Fruit fly (Drosophila melanogaster) ovary, adult (tissue): ENCODE results near the gene CG4259.

ENCODE experiments used
- CG17801 ChIP-seq: fragments of 200-800 bp; optimal IDR thresholded peaks from 2 replicates; lab custom pipeline; 2019; ENCODE audit warnings: missing biosample characterization, mild to moderate bottlenecking, missing genetic modification characterization, moderate library complexity; ENCODE audit not compliant: partially characterized antibody

CG4259 gene

DNA sequence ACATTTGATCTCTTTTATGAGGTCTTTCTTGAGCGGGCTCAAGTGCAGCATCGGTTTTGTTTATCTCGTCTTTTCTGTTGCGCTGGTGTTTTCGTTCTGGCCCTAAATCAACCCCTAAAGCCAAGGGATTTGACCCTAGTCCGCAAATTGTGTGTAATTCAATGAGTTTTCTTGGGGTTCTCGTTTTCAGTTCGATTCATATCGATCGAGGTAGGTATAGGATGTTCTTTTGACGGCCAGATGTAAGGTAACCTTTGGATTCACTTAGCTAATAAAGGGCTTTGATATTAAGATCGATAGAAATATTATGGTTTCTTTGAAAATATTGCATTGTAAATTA lies 36.2 kb upstream of the CG4259 start:
- TF ChIP-seq CG17801 (GFP tag; lab: Kevin White, UChicago), result no peak

DNA sequence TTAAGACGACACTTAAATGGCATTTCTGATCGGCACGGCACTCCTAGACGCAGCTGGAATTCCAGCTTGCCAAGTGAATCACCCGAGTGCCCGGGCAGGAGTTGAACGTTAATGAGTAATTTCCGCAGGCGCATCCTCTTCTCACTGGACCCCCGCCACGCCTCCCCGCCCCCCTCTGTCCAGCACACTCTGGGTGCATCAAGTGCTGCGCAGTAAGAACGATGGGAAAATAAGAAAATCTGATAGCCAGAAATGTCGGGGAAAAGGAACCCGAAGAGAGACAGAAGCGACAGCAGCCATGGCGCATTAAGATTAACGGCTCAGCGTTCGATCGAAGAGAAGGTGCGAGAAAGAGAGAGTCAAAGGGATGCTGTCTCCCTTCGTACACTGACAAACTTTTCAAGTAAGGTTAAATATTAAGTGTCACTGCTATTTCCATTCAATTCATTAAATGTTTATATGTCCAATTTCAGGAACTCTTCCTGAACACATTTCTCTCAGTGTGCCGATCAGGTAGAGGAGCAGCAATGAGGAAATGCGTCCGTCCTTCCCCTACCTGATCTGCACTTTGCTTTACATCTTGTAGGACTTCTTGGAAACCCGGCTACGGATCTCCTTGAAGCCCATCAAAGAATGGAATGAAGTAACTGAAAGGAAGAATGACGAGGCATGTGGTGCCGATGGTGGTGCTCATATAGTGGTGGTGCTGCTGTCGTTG lies 35.6 kb upstream of the CG4259 start:
- TF ChIP-seq CG17801 (GFP tag; lab: Kevin White, UChicago), result no peak

DNA sequence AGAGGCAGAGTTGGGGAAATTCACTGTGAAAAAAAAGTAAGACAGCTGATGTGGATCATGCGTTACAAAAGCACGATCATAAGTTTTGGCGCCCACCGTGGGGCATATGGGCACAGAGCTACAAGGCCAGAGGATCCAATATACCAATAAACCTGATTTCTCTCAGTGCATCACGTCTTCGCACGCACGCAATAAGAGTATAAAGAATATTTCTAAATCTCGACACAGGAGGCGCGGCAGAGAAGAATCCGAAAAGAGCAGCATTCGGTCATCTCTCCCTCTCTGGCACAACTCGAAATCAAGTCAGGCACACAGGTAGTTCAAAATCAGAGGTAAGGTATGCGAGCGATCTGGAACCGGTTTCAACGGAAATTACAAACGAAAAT lies 34.5 kb upstream of the CG4259 start:
- no peak for TF ChIP-seq CG17801 (GFP tag; lab: Kevin White, UChicago)

DNA sequence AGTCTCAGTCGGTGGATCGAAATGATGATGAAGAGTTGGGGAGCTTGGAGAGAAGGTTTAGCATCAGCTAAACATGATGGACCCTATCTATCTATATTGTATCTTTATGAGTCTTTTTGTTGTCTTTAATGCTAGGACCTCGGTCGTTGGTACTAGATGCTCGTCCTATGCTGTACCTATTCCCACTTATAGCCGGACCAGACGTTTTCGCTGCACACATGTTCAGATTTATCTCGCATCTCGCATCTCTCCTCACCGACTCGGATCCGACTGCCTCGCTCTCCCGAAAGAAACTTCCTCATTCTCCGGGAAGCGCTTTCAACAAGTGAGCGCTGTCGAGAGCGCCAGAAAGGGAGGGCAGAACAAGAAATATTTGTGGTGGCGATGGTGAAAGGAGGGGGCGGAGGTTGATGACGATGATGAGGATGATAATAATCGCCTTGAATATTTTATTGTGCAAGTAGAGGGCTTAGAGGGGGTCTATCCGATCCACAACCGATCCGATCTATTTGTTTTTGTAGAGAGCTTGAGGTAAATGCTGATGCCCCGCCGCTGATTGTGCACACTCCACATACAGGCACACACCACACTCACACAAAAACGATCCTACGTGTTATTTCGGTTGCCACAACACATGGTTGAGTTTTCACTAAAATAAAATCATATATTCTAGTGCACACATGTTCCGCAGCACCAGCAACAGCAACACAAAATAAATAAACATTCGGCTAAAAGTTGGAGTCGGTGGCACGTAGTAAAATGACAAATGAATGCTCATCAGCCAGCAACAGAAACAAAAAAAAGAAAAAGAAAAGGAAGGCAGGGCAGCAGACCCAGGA lies 33.9 kb upstream of the CG4259 start:
- no peak for TF ChIP-seq CG17801 (GFP tag; lab: Kevin White, UChicago)

DNA sequence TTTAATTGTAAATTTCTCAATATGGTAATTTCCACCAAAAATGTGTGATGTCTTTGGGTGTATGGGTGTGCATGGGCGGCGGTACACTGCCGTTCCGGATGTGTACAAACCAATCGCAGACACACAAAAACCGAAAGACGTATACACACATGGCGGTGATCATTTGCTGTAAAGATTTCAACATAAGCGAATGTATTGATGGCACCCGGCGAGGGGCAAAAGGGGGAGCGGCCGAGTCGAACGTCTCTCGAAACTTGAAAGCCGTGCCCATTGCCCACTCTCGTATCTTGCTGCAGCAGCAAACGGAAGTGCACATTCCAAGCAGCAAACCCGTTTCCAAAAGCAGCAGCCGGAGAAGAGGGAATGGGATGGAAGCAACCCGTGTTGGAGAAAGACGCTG lies 33.2 kb upstream of the CG4259 start:
- no peak for TF ChIP-seq CG17801 (GFP tag; lab: Kevin White, UChicago)

DNA sequence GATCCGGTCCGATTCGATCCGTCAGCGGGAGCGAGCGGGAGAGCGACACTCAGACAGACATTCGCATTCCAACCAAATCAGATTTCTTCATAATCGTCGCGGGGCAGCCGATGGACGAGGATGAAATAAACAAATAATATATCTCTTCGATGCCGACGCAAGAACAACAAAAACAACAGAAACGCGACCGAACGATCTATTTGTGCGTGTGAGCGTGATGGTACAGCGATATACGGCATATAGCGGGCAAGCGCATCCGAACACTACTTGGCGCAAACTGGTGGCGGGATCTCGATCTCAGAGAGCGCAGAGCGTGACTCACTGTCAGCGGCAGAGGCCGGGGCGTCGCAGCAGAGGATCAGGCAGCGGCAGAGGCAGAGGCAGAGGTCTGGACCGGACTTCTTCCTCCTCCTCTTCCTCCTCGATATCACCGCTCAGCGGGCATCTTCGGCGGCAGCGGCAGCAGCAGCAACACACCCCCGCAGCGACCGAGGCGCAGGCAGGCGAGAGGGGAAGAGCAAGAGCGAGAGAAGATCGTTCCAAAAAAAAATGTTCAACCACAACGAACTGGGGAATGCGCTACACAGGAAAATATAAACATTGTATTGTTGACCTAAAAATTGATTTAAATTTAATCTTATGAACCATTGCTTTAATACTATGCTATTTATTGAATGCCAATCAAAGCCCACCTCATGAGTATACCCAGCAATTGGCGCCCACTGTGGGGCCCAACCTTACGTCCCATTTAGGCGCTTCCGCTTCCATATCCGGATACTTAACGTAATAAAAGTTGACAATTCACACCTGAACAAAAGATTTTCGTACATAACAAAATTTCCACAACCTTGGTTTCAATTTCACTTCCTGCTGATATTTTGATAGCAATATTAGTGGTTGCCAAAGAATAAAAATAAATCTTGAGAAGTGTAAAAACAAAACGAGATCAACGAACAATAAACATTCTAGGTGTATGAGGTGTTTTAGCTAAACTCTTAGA lies 32.5 kb upstream of the CG4259 start:
- no peak for TF ChIP-seq CG17801 (GFP tag; lab: Kevin White, UChicago)

DNA sequence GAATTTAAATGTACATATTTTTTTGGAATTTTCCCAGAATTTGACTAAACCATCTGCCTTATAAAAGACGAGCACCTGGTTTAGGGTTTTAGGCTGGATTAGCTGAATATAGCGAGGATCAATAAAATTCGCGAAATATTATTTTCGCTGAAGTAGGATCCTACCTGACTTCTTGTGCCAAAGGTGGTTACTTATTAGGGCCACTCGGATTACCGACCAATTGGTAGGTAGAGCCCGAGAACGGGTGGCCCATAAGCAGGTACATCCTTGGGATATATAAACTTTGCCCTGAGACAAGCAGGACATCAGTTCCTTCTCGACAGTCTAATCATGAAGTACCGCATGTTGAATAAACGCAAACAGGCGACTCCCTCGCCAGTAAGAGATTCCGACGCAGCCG lies 26.4 kb upstream of the CG4259 start, which contains the start of gene CG15382:
Gene CG15382 (plus strand): TSS at position 301 of the 400 bp plus-strand sequence.
- no peak for TF ChIP-seq CG17801 (GFP tag; lab: Kevin White, UChicago)

DNA sequence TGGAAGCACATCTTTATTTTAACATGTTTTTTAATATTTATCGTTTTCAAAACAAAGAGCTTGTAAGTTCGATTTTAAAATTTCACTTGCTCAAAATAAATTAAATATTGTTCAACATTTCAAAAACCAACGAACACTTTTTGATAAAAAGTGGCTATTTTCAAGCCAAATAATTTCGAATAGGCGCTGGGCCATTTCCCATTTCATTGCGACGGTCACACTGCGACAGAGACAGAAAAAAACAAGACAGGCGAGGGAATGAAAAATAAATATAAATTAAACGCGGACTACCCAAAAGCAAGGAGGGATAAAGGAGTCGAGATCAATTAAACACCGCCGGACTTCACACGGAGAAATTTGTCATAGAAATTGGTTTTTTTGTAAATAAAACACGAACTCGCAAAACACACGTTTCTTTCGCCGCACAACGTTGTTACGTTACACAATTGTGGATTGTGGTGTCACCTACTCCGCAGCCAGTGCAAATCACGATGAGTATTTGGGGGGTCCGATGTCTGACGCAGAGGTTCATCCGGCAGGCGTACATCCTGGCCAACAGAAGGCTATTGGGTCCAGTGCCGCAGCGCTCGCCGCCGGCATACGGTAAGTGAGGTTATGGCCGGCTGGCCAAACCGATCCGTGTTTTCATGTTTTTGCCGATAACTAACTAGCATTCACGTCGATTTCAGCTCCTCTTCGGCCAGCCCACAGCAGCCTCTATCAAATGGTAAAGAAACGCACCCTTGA lies 22.7 kb upstream of the CG4259 start, which contains the start of gene AIF:
Gene AIF (plus strand): TSS at position 211 of the 747 bp plus-strand sequence.
- TF ChIP-seq CG17801 (GFP tag; lab: Kevin White, UChicago), result peak; percentile 3

DNA sequence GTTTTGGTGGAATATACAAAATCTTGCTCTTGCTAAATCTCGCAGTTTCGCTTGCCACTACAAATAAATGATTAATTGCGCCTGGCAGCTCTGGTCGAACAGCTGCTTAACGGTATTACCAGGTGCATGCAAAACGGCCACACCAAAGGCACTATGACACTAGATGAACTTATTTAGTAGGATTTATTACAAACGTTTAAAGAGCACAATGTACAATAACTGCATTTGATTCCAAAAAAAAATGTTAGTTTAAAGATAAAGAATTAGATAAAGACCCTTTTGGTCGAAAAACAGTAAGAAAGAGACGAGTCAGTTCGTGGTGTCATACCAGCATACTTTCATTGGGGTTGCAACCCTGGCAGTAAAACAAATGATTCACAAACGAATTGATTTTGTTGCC lies 18.2 kb upstream of the CG4259 start, which contains the start of the genes CG11723 and Tbcd:
Gene CG11723 (minus strand): TSS at position 68 of the 400 bp plus-strand sequence.
Gene Tbcd (plus strand): TSS at position 311 of the 400 bp plus-strand sequence.
- peak; percentile 96 for TF ChIP-seq CG17801 (GFP tag; lab: Kevin White, UChicago)

DNA sequence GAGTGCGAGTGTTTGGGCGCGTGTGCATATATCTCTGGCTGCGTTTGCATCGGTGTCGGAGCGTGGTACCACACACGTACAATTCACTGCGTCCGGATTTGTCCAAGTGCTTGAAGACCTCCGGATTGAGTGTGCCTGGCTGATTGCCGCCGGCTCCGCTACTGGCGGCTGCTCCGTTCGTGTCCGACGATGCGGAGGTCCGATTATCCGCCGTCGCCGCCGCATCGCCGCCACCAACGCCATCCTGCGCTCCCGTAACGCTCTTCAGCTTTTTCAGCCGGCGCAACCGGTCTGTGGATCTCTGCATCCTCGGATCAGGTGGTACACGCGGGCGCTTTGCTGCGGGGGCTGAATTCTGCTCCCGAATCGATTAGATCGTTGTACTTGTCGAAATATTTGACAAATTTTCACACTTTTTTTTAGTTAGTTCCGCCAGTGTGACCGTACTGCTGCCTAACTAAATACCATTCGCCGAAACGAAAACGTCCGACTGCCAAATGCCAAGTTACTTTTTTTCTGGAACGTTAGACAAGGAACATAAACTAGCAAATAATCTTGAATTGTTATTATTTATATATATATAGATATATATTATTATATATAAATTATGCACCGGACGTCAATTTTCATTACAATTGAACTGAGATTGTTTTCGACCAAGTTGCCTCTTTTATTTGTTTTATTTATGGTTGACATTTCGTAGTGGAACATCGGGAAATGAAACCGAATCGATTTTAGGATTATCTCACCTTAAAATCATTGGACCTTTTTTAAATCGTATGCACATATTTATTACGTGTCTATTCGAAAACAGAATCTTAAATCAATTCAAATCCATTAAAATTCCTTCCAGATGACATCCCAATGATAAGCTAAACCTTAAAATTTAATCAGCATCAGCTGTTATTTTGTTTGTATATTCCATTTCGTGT lies 16.0 kb upstream of the CG4259 start, which contains the start of gene tho2:
Gene tho2 (minus strand): TSS at position 463 of the 932 bp plus-strand sequence.
- no peak for TF ChIP-seq CG17801 (GFP tag; lab: Kevin White, UChicago)

DNA sequence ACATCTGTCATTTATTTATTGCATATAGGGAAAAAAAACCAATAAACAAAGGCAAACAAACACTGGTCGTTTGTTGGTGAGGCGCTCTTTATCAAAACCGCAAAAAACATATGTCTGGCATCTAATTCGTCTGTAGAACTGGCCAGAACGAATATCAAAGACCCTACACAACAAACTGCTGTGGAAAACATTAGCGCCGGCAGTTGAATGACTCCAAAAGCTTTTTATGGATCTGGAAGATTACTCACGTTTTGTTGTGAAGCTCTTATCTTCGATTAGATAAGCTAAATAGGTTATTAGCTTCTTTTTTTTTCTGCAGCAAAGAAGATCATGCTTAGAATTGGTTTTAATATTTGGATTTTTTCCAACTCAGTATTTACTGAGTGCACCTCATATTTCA lies 4.0 kb upstream of the CG4259 start:
- no peak for TF ChIP-seq CG17801 (GFP tag; lab: Kevin White, UChicago)

DNA sequence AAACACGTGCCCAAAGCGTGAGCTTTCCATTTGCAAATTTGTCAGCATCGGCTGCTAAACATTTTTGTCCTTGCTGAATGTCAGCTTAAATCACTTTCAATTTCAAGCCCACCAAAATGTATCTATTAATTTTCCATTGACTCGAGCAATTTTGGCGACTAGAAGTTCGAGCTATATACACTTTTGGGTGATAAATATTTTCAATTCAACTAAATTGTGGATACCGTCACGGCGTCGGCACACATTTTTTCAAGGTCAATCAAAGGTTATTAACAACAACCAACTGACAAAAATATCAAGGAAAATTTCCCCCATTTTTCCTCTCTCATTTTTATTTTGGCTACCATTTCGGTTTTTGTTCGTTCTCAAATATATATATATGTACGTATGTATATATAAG lies 3.2 kb upstream of the CG4259 start:
- TF ChIP-seq CG17801 (GFP tag; lab: Kevin White, UChicago), result no peak
